Fruit fly (Drosophila melanogaster) whole organism, embryonic: Measurements from ENCODE around the gene Taf2.

ENCODE experiments used
- Atf6 ChIP-seq: fragments of 200-800 bp; sonication (Bioruptor generic); IDR thresholded peaks from 2 replicates; pipeline ENCODE4 v1.3.6; 2022; ENCODE audit warnings: missing biosample characterization, missing genetic modification characterization
- CG10959 ChIP-seq: fragments of 200-800 bp; sonication (Bioruptor generic); IDR thresholded peaks from 2 replicates; pipeline ENCODE4 v1.3.6; 2022; ENCODE audit warnings: missing biosample characterization, missing genetic modification characterization
- CG11085 ChIP-seq: fragments of 200-800 bp; sonication (Bioruptor generic); IDR thresholded peaks from 2 replicates; pipeline ENCODE4 v1.3.6; 2022; ENCODE audit warnings: missing biosample characterization, missing genetic modification characterization
- CG11247 ChIP-seq: fragments of 200-800 bp; sonication (Bioruptor generic); IDR thresholded peaks from 2 replicates; pipeline ENCODE4 v1.3.6; 2022; ENCODE audit warnings: missing biosample characterization, missing genetic modification characterization
- CG11504 ChIP-seq: fragments of 200-800 bp; sonication (Bioruptor generic); optimal IDR thresholded peaks from 3 replicates; lab custom pipeline; 2019; ENCODE audit warnings: missing biosample characterization, mild to moderate bottlenecking, missing genetic modification characterization, moderate library complexity
- CG11723 ChIP-seq: fragments of 200-800 bp; sonication (Bioruptor generic); optimal IDR thresholded peaks from 2 replicates; lab custom pipeline; 2017; ENCODE audit warnings: missing biosample characterization, mild to moderate bottlenecking, missing genetic modification characterization
- CG12155 ChIP-seq: fragments of 200-800 bp; sonication (Bioruptor generic); optimal IDR thresholded peaks from 3 replicates; lab custom pipeline; 2016; ENCODE audit warnings: missing biosample characterization, missing genetic modification characterization
- CG12744 ChIP-seq: fragments of 200-800 bp; sonication (Bioruptor generic); optimal IDR thresholded peaks from 2 replicates; lab custom pipeline; 2016; ENCODE audit warnings: missing biosample characterization, missing genetic modification characterization
- CG13624 ChIP-seq: fragments of 200-800 bp; sonication (Bioruptor generic); optimal IDR thresholded peaks from 2 replicates; lab custom pipeline; 2016; ENCODE audit warnings: missing biosample characterization, missing genetic modification characterization
- CG13775 ChIP-seq: fragments of 200-800 bp; sonication (Bioruptor generic); optimal IDR thresholded peaks from 3 replicates; lab custom pipeline; 2017; ENCODE audit warnings: missing biosample characterization, mild to moderate bottlenecking, missing genetic modification characterization
- CG14441 ChIP-seq: fragments of 200-800 bp; sonication (Bioruptor generic); IDR thresholded peaks from 2 replicates; pipeline ENCODE4 v1.3.6; 2022; ENCODE audit warnings: missing biosample characterization, missing genetic modification characterization
- CG15479 ChIP-seq: fragments of 200-800 bp; sonication (Bioruptor generic); optimal IDR thresholded peaks from 3 replicates; lab custom pipeline; 2019; ENCODE audit warnings: missing biosample characterization, mild to moderate bottlenecking, missing genetic modification characterization, moderate library complexity
- CG17912 ChIP-seq: fragments of 200-800 bp; sonication (Bioruptor generic); optimal IDR thresholded peaks from 2 replicates; lab custom pipeline; 2018; ENCODE audit warnings: missing biosample characterization, mild to moderate bottlenecking, missing genetic modification characterization
- CG1832 ChIP-seq: fragments of 200-800 bp; sonication (Bioruptor generic); optimal IDR thresholded peaks from 2 replicates; lab custom pipeline; 2017; ENCODE audit warnings: missing biosample characterization, mild to moderate bottlenecking, missing genetic modification characterization, inconsistent platforms
- CG3726 ChIP-seq: fragments of 200-800 bp; sonication (Bioruptor generic); IDR thresholded peaks from 3 replicates; pipeline ENCODE4, ENCODE4 v1.3.6; 2022; ENCODE audit warnings: missing biosample characterization, missing genetic modification characterization
- CG3995 ChIP-seq: fragments of 200-800 bp; sonication (Bioruptor generic); optimal IDR thresholded peaks from 3 replicates; lab custom pipeline; 2016; ENCODE audit warnings: missing biosample characterization, missing genetic modification characterization
- CG4328 ChIP-seq: fragments of 200-800 bp; sonication (Bioruptor generic); optimal IDR thresholded peaks from 3 replicates; lab custom pipeline; 2017; ENCODE audit warnings: missing biosample characterization, missing genetic modification reagents, missing genetic modification characterization
- CG4820 ChIP-seq: fragments of 200-800 bp; sonication (Bioruptor generic); optimal IDR thresholded peaks from 3 replicates; lab custom pipeline; 2016; ENCODE audit warnings: missing biosample characterization, missing genetic modification characterization
- CG6813 ChIP-seq: fragments of 200-800 bp; sonication (Bioruptor generic); optimal IDR thresholded peaks from 2 replicates; lab custom pipeline; 2017; ENCODE audit warnings: missing biosample characterization, missing genetic modification characterization, mild to moderate bottlenecking, moderate library complexity, missing genetic modification reagents
- CG7357 ChIP-seq: fragments of 200-800 bp; sonication (Bioruptor generic); IDR thresholded peaks from 3 replicates; pipeline ENCODE4 v1.3.6; 2022; ENCODE audit warnings: missing biosample characterization, missing genetic modification characterization
- CG7839 ChIP-seq: fragments of 200-800 bp; sonication (Bioruptor generic); optimal IDR thresholded peaks from 3 replicates; lab custom pipeline; 2018; ENCODE audit warnings: missing biosample characterization, mild to moderate bottlenecking, missing genetic modification characterization, moderate library complexity
- CG8281 ChIP-seq: fragments of 200-800 bp; sonication (Bioruptor generic); optimal IDR thresholded peaks from 2 replicates; lab custom pipeline; 2018; ENCODE audit warnings: missing biosample characterization, mild to moderate bottlenecking, missing genetic modification characterization, moderate library complexity
- CG8388 ChIP-seq: fragments of 200-800 bp; sonication (Bioruptor generic); optimal IDR thresholded peaks from 2 replicates; lab custom pipeline; 2019; ENCODE audit warnings: missing biosample characterization, mild to moderate bottlenecking, missing genetic modification characterization, moderate library complexity
- CG8478 ChIP-seq: fragments of >200 bp; optimal IDR thresholded peaks from 2 replicates; lab custom pipeline; 2018
- CkIIα-i1 ChIP-seq: fragments of 200-800 bp; sonication (Bioruptor generic); IDR thresholded peaks from 2 replicates; pipeline ENCODE4 v1.3.6; 2022; ENCODE audit warnings: missing biosample characterization, missing genetic modification characterization
- Dfd ChIP-seq, 2 experiments: fragments of >200 bp; optimal IDR thresholded peaks; 2 replicates each; lab custom pipeline; 2017; ENCODE audit warnings: missing biosample characterization in 2 of 2, missing genetic modification characterization in 2 of 2
- Dip2 ChIP-seq: fragments of 200-800 bp; sonication (Bioruptor generic); IDR thresholded peaks from 2 replicates; pipeline ENCODE4 v1.3.6; 2022; ENCODE audit warnings: missing biosample characterization, missing genetic modification characterization
- Hmr ChIP-seq: fragments of 200-800 bp; sonication (Bioruptor generic); optimal IDR thresholded peaks from 3 replicates; lab custom pipeline; 2017; ENCODE audit warnings: mild to moderate bottlenecking, missing biosample characterization, missing genetic modification reagents, missing genetic modification characterization
- Hr78 ChIP-seq, 2 experiments: fragments of 200-800 bp in 1 of 2; fragments of >200 bp in 1 of 2; sonication (Bioruptor generic) in 1 of 2; optimal IDR thresholded peaks; 2 replicates each; lab custom pipeline; 2017 to 2019; ENCODE audit warnings: missing biosample characterization in 2 of 2, missing genetic modification characterization in 2 of 2, mild to moderate bottlenecking in 1 of 2, moderate library complexity in 1 of 2
- Nf-YB ChIP-seq: fragments of 200-800 bp; sonication (Bioruptor generic); optimal IDR thresholded peaks from 3 replicates; lab custom pipeline; 2019; ENCODE audit warnings: missing biosample characterization, mild to moderate bottlenecking, missing genetic modification characterization, moderate library complexity
- Ssrp ChIP-seq: fragments of 200-800 bp; sonication (Bioruptor generic); optimal IDR thresholded peaks from 2 replicates; lab custom pipeline; 2018; ENCODE audit warnings: missing biosample characterization, mild to moderate bottlenecking, missing genetic modification characterization, moderate library complexity
- Tbp ChIP-seq: fragments of >200 bp; optimal IDR thresholded peaks from 2 replicates; lab custom pipeline; 2018; ENCODE audit warnings: missing biosample characterization, missing genetic modification characterization
- Trl ChIP-seq, 3 experiments: fragments of >200 bp in 2 of 3; fragments of 200-800 bp in 1 of 3; sonication (Bioruptor generic) in 1 of 3; optimal IDR thresholded peaks; 2 replicates in 1 of 3; 3 replicates in 2 of 3; lab custom pipeline; 2016 to 2017; ENCODE audit warnings: missing biosample characterization in 1 of 3, missing genetic modification characterization in 1 of 3
- bsh ChIP-seq, 2 experiments: fragments of 200-800 bp; sonication (Bioruptor generic); optimal IDR thresholded peaks; 2 replicates each; lab custom pipeline; 2017 to 2018; ENCODE audit warnings: mild to moderate bottlenecking in 2 of 2, missing biosample characterization in 2 of 2, missing genetic modification characterization in 2 of 2, moderate library complexity in 1 of 2
- corto ChIP-seq: fragments of 200-800 bp; sonication (Bioruptor generic); optimal IDR thresholded peaks from 2 replicates; lab custom pipeline; 2016; ENCODE audit warnings: missing biosample characterization, mild to moderate bottlenecking, missing genetic modification characterization, moderate library complexity
- crp ChIP-seq, 2 experiments: fragments of 200-800 bp; sonication (Bioruptor generic); optimal IDR thresholded peaks; 2 replicates in 1 of 2; 3 replicates in 1 of 2; lab custom pipeline; 2017; ENCODE audit warnings: missing biosample characterization in 2 of 2, missing genetic modification characterization in 2 of 2, mild to moderate bottlenecking in 1 of 2, moderate library complexity in 1 of 2
- fd96Cb ChIP-seq: fragments of 200-800 bp; sonication (Bioruptor generic); optimal IDR thresholded peaks from 2 replicates; lab custom pipeline; 2018; ENCODE audit warnings: missing biosample characterization, mild to moderate bottlenecking, missing genetic modification characterization, moderate library complexity
- gem ChIP-seq: fragments of 200-800 bp; sonication (Bioruptor generic); optimal IDR thresholded peaks from 2 replicates; lab custom pipeline; 2019; ENCODE audit warnings: missing biosample characterization, mild to moderate bottlenecking, missing genetic modification characterization, moderate library complexity
- lola ChIP-seq, 3 experiments: fragments of >200 bp in 2 of 3; fragments of 200-800 bp in 1 of 3; sonication (Bioruptor generic) in 1 of 3; optimal IDR thresholded peaks; 2 replicates each; lab custom pipeline; 2017 to 2019; ENCODE audit warnings: missing biosample characterization in 3 of 3, missing genetic modification characterization in 3 of 3, mild to moderate bottlenecking in 1 of 3, moderate library complexity in 1 of 3
- prd ChIP-seq, 3 experiments: fragments of >200 bp in 2 of 3; fragments of 200-800 bp in 1 of 3; sonication (Bioruptor generic) in 1 of 3; optimal IDR thresholded peaks in 2 of 3; IDR thresholded peaks in 1 of 3; 2 replicates in 2 of 3; 3 replicates in 1 of 3; pipeline versions ENCODE4 v1.3.6 to Lab custom; 2017 to 2022; ENCODE audit warnings: missing biosample characterization in 1 of 3, missing genetic modification characterization in 1 of 3
- pros ChIP-seq: fragments of 200-800 bp; sonication (Bioruptor generic); optimal IDR thresholded peaks from 3 replicates; lab custom pipeline; 2019; ENCODE audit warnings: missing biosample characterization, mild to moderate bottlenecking, missing genetic modification characterization, moderate library complexity
- schlank ChIP-seq: fragments of 200-800 bp; sonication (Bioruptor generic); optimal IDR thresholded peaks from 2 replicates; lab custom pipeline; 2018; ENCODE audit warnings: missing biosample characterization, mild to moderate bottlenecking, missing genetic modification characterization
- sens-2 ChIP-seq: fragments of 200-800 bp; sonication (Bioruptor generic); IDR thresholded peaks from 2 replicates; pipeline ENCODE4 v1.3.6; 2022; ENCODE audit warnings: missing biosample characterization, missing genetic modification characterization
- shn ChIP-seq: fragments of 200-800 bp; sonication (Bioruptor generic); optimal IDR thresholded peaks from 3 replicates; lab custom pipeline; 2016; ENCODE audit warnings: missing biosample characterization, missing genetic modification characterization
- slou ChIP-seq: fragments of 200-800 bp; sonication (Bioruptor generic); optimal IDR thresholded peaks from 3 replicates; lab custom pipeline; 2016; ENCODE audit warnings: missing biosample characterization, missing genetic modification characterization
- slp2 ChIP-seq: fragments of 200-800 bp; sonication (Bioruptor generic); optimal IDR thresholded peaks from 2 replicates; lab custom pipeline; 2016; ENCODE audit warnings: missing biosample characterization, missing genetic modification characterization
- twi ChIP-seq: fragments of 200-800 bp; optimal IDR thresholded peaks from 2 replicates; lab custom pipeline; 2019; ENCODE audit warnings: missing biosample characterization, mild to moderate bottlenecking, missing genetic modification characterization, moderate library complexity
- vnd ChIP-seq: fragments of 200-800 bp; sonication (Bioruptor generic); IDR thresholded peaks from 3 replicates; pipeline ENCODE4 v1.3.6; 2022; ENCODE audit warnings: missing biosample characterization, missing genetic modification characterization; ENCODE audit not compliant: partially characterized antibody
- zfh1 ChIP-seq: fragments of 200-800 bp; sonication (Bioruptor generic); IDR thresholded peaks from 3 replicates; pipeline ENCODE4 v1.3.6; 2022; ENCODE audit warnings: missing biosample characterization, missing genetic modification characterization

The Taf2 gene

DNA sequence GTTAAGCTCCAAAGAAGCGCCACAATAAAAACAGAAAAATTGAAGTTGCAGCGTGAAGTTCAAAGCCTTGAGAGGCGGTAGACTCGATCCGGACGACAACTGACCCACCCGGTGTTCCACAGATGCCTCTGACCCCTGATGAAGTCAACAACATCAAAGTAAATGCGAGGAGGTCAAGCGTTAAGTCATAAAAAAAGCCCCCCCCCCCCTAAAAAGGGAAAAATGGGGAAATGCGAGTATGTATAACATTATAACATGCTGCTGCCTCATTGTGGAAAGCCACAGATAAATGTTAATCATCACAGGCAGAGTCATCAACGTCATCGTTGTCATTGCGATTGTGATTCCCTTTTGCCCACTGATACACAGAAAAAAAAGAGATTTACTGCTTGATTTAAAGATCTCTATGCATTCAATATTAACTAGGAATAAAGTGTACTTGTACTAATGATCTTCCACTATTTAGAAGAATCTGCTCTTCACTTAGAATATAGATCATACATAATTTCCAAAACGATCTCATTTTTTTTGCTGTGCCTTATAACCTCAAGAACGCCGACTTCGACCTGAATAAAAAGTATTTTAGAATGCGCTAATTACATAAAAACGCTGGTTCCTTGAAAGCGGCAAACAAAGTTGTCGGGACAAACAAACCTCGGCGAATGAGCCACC lies 37.3 kb downstream of the Taf2 start (continued):
- TF ChIP-seq corto (GFP tag; lab: Kevin White, UChicago) (no peak), Ssrp (tag; lab: Kevin White, UChicago) (no peak), CG10959 (GFP tag; lab: Robert Waterston, UW) (no peak), CG12155 (GFP tag; lab: Kevin White, UChicago) (no peak), Dip2 (GFP tag; lab: Robert Waterston, UW) (no peak), CG15479 (GFP tag; lab: Kevin White, UChicago) (no peak), CG8388 (GFP tag; lab: Kevin White, UChicago) (no peak), CG6813 (GFP tag; lab: Kevin White, UChicago) (no peak), CG8281 (tag; lab: Kevin White, UChicago) (no peak), CG8478 (lab: Kevin White, UChicago) (no peak), gem (tag; lab: Kevin White, UChicago) (peak; percentile 12), CG17912 (GFP tag; lab: Kevin White, UChicago) (no peak), slou (no peak), bsh (GFP tag; optimal IDR thresholded peaks at IDR 0.05; lab: Kevin White, UChicago) (peak in 1 of 2 experiments; percentile 12), CG1832 (GFP tag; lab: Kevin White, UChicago) (no peak), CkIIα-i1 (GFP tag; lab: Robert Waterston, UW) (no peak), CG13775 (GFP tag; lab: Kevin White, UChicago) (no peak), twi (tag; lab: Kevin White, UChicago) (no peak), CG3726 (GFP tag; lab: Robert Waterston, UW) (no peak), Hmr (GFP tag; lab: Kevin White, UChicago) (no peak), CG11504 (tag; lab: Kevin White, UChicago) (peak; percentile 9), CG7357 (GFP tag; lab: Robert Waterston, UW) (no peak), Trl (optimal IDR thresholded peaks at IDR 0.05; lab: Kevin White, UChicago) (no peak), Trl (GFP tag; optimal IDR thresholded peaks at IDR 0.05; lab: Kevin White, UChicago) (no peak), CG14441 (GFP tag; lab: Robert Waterston, UW) (no peak), CG11247 (GFP tag; lab: Robert Waterston, UW) (no peak), lola (GFP tag; optimal IDR thresholded peaks at IDR 0.05; lab: Kevin White, UChicago) (no peak), Hr78 (GFP tag; optimal IDR thresholded peaks at IDR 0.05; lab: Kevin White, UChicago) (peak in 1 of 2 experiments; percentile 81), Dfd (GFP tag; optimal IDR thresholded peaks at IDR 0.05; lab: Kevin White, UChicago) (no peak), vnd (GFP tag; lab: Robert Waterston, UW) (no peak), Nf-YB (no peak), sens-2 (GFP tag; lab: Robert Waterston, UW) (no peak), crp (GFP tag; optimal IDR thresholded peaks at IDR 0.05; lab: Kevin White, UChicago) (no peak), CG4328 (GFP tag; lab: Kevin White, UChicago) (no peak), pros (GFP tag; lab: Kevin White, UChicago) (peak; percentile 2), slp2 (GFP tag; lab: Kevin White, UChicago) (no peak), CG13624 (GFP tag; lab: Kevin White, UChicago) (no peak), Atf6 (GFP tag; lab: Robert Waterston, UW) (no peak), CG7839 (tag; lab: Kevin White, UChicago) (no peak), CG3995 (GFP tag; lab: Kevin White, UChicago) (no peak), CG4820 (GFP tag; lab: Kevin White, UChicago) (no peak), shn (GFP tag; lab: Kevin White, UChicago) (no peak), fd96Cb (tag; lab: Kevin White, UChicago) (no peak), schlank (tag; lab: Kevin White, UChicago) (no peak), CG11723 (GFP tag; lab: Kevin White, UChicago) (no peak), prd (optimal IDR thresholded peaks at IDR 0.05; lab: Kevin White, UChicago) (no peak), prd (GFP tag; IDR thresholded peaks at IDR 0.05; lab: Robert Waterston, UW) (no peak), zfh1 (no peak), CG11085 (no peak), CG12744 (GFP tag; lab: Kevin White, UChicago) (no peak), Tbp (no peak)
